Worm (Caenorhabditis elegans): ENCODE results near the gene sgca-1.

DNA sequence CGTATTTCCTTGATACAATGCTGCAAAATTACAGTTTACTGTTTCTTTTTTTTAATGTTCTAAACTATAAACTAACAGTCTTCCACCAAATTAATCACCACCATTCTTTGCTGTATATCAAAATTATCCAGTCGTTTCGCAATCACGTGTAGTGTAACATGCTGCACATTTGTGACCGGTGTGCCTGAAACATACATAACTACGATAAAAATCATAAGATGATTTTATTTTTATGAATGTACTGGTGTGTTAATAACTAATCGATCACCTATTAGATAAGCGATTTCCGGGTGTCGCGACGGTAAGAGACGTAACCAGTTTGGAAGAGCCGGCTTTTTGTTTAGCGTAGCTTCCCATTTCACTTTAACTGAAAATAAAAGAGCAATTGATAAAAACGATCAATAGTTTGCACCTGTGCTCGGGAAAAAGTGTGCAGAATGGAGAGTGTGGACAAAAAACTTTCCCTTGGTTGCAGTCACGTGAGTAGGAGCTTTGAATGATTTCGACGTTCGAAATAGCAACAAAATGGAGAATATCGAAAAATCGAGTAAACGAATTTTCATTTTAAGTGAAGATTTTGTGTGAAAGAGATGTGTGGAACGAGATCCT is at the start of gene sgca-1:
- TF ChIP-seq unc-39 (tag; optimal IDR thresholded peaks at IDR 0.05) = no peak
- no peak for TF ChIP-seq drap-1 (GFP tag; optimal IDR thresholded peaks at IDR 0.05)

Data from whole organism, mixed stage, embryonic.